Worm (Caenorhabditis elegans) whole organism, L3 larva: Measurements from ENCODE around the gene cap-1.

ENCODE experiments used
- ZK546.5 ChIP-seq: sonication (generic microtip); optimal IDR thresholded peaks from 2 replicates; lab custom pipeline; 2017; ENCODE audit warnings: missing biosample characterization, missing genetic modification characterization
- ama-1 ChIP-seq: fragments of 150-350 bp; optimal IDR thresholded peaks from 2 replicates; lab custom pipeline; 2018
- ceh-16 ChIP-seq: sonication (generic microtip); optimal IDR thresholded peaks from 2 replicates; lab custom pipeline; 2017; ENCODE audit warnings: missing biosample characterization, missing genetic modification characterization
- ceh-82 ChIP-seq: fragments of 150-350 bp; optimal IDR thresholded peaks from 2 replicates; lab custom pipeline; 2014; ENCODE audit warnings: missing biosample characterization, missing genetic modification characterization
- daf-12 ChIP-seq: fragments of 150-350 bp; optimal IDR thresholded peaks from 2 replicates; lab custom pipeline; 2014; ENCODE audit warnings: missing biosample characterization, missing genetic modification reagents, missing genetic modification characterization
- egl-27 ChIP-seq: sonication (generic microtip); optimal IDR thresholded peaks from 4 replicates; lab custom pipeline; 2017; ENCODE audit warnings: missing biosample characterization, missing genetic modification reagents, missing genetic modification characterization
- egl-5 ChIP-seq: fragments of 150-350 bp; optimal IDR thresholded peaks from 2 replicates; lab custom pipeline; 2017; ENCODE audit warnings: missing biosample characterization, missing genetic modification reagents, missing genetic modification characterization, inconsistent platforms
- elt-1 ChIP-seq: fragments of 150-350 bp; optimal IDR thresholded peaks from 2 replicates; lab custom pipeline; 2014; ENCODE audit warnings: missing biosample characterization, missing genetic modification characterization
- elt-2 ChIP-seq: sonication (generic microtip); optimal IDR thresholded peaks from 2 replicates; lab custom pipeline; 2016; ENCODE audit warnings: missing genetic modification reagents, mild to moderate bottlenecking, missing genetic modification characterization, missing compliant biosample characterization
- elt-3 ChIP-seq, 3 experiments: fragments of 150-350 bp in 1 of 3; sonication (generic microtip) in 2 of 3; optimal IDR thresholded peaks; 2 replicates in 2 of 3; 4 replicates in 1 of 3; lab custom pipeline; 2014 to 2017; ENCODE audit warnings: missing biosample characterization in 3 of 3, missing genetic modification characterization in 3 of 3
- eor-1 ChIP-seq, 2 experiments: fragments of 150-350 bp; optimal IDR thresholded peaks; 2 replicates each; lab custom pipeline; 2014 to 2018; ENCODE audit warnings: missing biosample characterization in 2 of 2, missing genetic modification characterization in 2 of 2
- fkh-10 ChIP-seq: sonication (generic microtip); optimal IDR thresholded peaks from 2 replicates; lab custom pipeline; 2017; ENCODE audit warnings: missing biosample characterization, missing genetic modification reagents, missing genetic modification characterization
- hmg-11 ChIP-seq: sonication (generic microtip); optimal IDR thresholded peaks from 2 replicates; lab custom pipeline; 2016; ENCODE audit warnings: missing genetic modification characterization, missing compliant biosample characterization
- jun-1 ChIP-seq: fragments of 150-350 bp; optimal IDR thresholded peaks from 2 replicates; lab custom pipeline; 2014; ENCODE audit warnings: missing biosample characterization, missing genetic modification reagents, missing genetic modification characterization
- lin-15B ChIP-seq: fragments of 150-350 bp; optimal IDR thresholded peaks from 2 replicates; lab custom pipeline; 2014; ENCODE audit warnings: missing biosample characterization, missing genetic modification characterization
- lin-39 ChIP-seq: fragments of 150-350 bp; optimal IDR thresholded peaks from 2 replicates; lab custom pipeline; 2018; ENCODE audit warnings: missing biosample characterization, missing genetic modification reagents, missing genetic modification characterization
- mdl-1 ChIP-seq: fragments of 150-350 bp; optimal IDR thresholded peaks from 2 replicates; lab custom pipeline; 2014; ENCODE audit warnings: missing biosample characterization, missing genetic modification characterization
- mml-1 ChIP-seq: fragments of 150-350 bp; sonication (generic microtip); optimal IDR thresholded peaks from 3 replicates; lab custom pipeline; 2014; ENCODE audit warnings: missing biosample characterization, missing genetic modification characterization
- nfya-1 ChIP-seq: sonication (generic microtip); optimal IDR thresholded peaks from 2 replicates; lab custom pipeline; 2017; ENCODE audit warnings: missing genetic modification characterization, mild to moderate bottlenecking, missing compliant biosample characterization, antibody characterized with exemption, moderate library complexity; ENCODE audit not compliant: insufficient read depth
- nhr-11 ChIP-seq: fragments of 150-350 bp; optimal IDR thresholded peaks from 2 replicates; lab custom pipeline; 2014; ENCODE audit warnings: missing biosample characterization, missing genetic modification characterization
- nhr-23 ChIP-seq: fragments of 150-350 bp; optimal IDR thresholded peaks from 2 replicates; lab custom pipeline; 2014; ENCODE audit warnings: missing biosample characterization, missing genetic modification reagents, missing genetic modification characterization
- nhr-28 ChIP-seq: fragments of 150-350 bp; optimal IDR thresholded peaks from 2 replicates; lab custom pipeline; 2014; ENCODE audit warnings: missing biosample characterization, missing genetic modification characterization
- nhr-43 ChIP-seq: sonication (generic microtip); optimal IDR thresholded peaks from 2 replicates; lab custom pipeline; 2016; ENCODE audit warnings: mild to moderate bottlenecking, missing genetic modification characterization, missing compliant biosample characterization; ENCODE audit not compliant: poor library complexity, severe bottlenecking
- nhr-67 ChIP-seq: fragments of 150-350 bp; optimal IDR thresholded peaks from 2 replicates; lab custom pipeline; 2014; ENCODE audit warnings: missing biosample characterization, missing genetic modification characterization
- nhr-77 ChIP-seq: fragments of 150-350 bp; optimal IDR thresholded peaks from 2 replicates; lab custom pipeline; 2014; ENCODE audit warnings: missing biosample characterization, missing genetic modification characterization
- pha-4 ChIP-seq: fragments of 150-350 bp; optimal IDR thresholded peaks from 2 replicates; lab custom pipeline; 2014; ENCODE audit warnings: missing biosample characterization, missing genetic modification reagents, missing genetic modification characterization
- pqm-1 ChIP-seq: fragments of 150-350 bp; optimal IDR thresholded peaks from 2 replicates; lab custom pipeline; 2017; ENCODE audit warnings: missing biosample characterization, missing genetic modification characterization, inconsistent platforms
- sea-2 ChIP-seq: fragments of 150-350 bp; sonication (generic microtip); optimal IDR thresholded peaks from 4 replicates; lab custom pipeline; 2014; ENCODE audit warnings: missing biosample characterization, missing genetic modification reagents, missing genetic modification characterization
- skn-1 ChIP-seq: fragments of 150-350 bp; optimal IDR thresholded peaks from 2 replicates; lab custom pipeline; 2014; ENCODE audit warnings: missing biosample characterization, missing genetic modification characterization
- snpc-4 ChIP-seq: fragments of 150-350 bp; optimal IDR thresholded peaks from 2 replicates; lab custom pipeline; 2014; ENCODE audit warnings: missing biosample characterization, missing genetic modification characterization
- tbx-2 ChIP-seq: sonication (generic microtip); optimal IDR thresholded peaks from 2 replicates; lab custom pipeline; 2016; ENCODE audit warnings: mild to moderate bottlenecking, missing genetic modification characterization, missing compliant biosample characterization
- unc-62 ChIP-seq: fragments of 150-350 bp; sonication (generic microtip); optimal IDR thresholded peaks from 4 replicates; lab custom pipeline; 2014; ENCODE audit warnings: missing biosample characterization, missing genetic modification reagents, missing genetic modification characterization
- ztf-11 ChIP-seq: fragments of 150-350 bp; optimal IDR thresholded peaks from 2 replicates; lab custom pipeline; 2014; ENCODE audit warnings: missing biosample characterization, missing genetic modification characterization

Gene cap-1

DNA sequence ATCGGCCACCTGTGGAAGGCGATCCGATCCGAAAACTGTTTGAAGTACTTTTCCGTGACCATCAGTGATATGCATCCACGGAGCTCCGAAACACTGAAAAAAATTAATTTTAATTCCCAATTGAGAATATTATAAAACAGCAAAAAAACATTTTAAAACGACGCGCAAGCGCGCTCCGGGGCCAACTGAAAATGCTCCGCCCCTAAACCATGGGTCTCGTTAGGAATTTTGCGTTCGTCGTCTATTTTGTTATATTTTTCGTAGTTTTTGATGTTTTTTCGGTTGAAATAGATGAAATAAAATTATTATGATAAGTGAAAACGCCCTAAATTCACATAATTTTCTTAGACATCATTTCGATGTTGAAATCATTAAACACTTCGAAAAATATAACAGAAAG, 10.5 kb upstream of the cap-1 start:
- TF ChIP-seq unc-62 (GFP tag; lab: Kevin White, UChicago) = peak; percentile 48
- TF ChIP-seq nhr-43 (tag; lab: Kevin White, UChicago) = no peak
- TF ChIP-seq, all 47 proteins: peak for 1

- TF ChIP-seq pqm-1 (tag; lab: Kevin White, UChicago) = peak; percentile 51
- no peak for TF ChIP-seq ceh-82 (tag; lab: Kevin White, UChicago)
- TF ChIP-seq elt-2 = peak; percentile 63
- peak; percentile 9 for TF ChIP-seq pha-4 (tag; lab: Kevin White, UChicago)
These were observed 7.7 kb upstream of the cap-1 start, which contains the start of gene elo-3 for ce11 chrIV:7237668-7238214. TSS of gene elo-3 (plus strand) at chrIV:7237718.

ce11 chrIV:7236248-7236772, 6.3 kb upstream of the cap-1 start:
- TF ChIP-seq nhr-23 (tag; lab: Kevin White, UChicago) (peak; percentile 34), nhr-43 (tag; lab: Kevin White, UChicago) (peak; percentile 56), nhr-67 (tag; lab: Kevin White, UChicago) (no peak)

ce11 chrIV:7235382-7235917, 5.4 kb upstream of the cap-1 start:
- TF ChIP-seq jun-1 (tag; lab: Kevin White, UChicago) = peak; percentile 76
- TF ChIP-seq snpc-4 = peak; percentile 45
- TF ChIP-seq nhr-67 (tag; lab: Kevin White, UChicago) = no peak
- TF ChIP-seq egl-5 (tag; lab: Kevin White, UChicago) = peak; percentile 55
- peak; percentile 79 for TF ChIP-seq nfya-1
- peak; percentile 58 for TF ChIP-seq lin-39 (tag; lab: Kevin White, UChicago)
- TF ChIP-seq pqm-1 (tag; lab: Kevin White, UChicago) = peak; percentile 87
- no peak for TF ChIP-seq ztf-11 (tag; lab: Kevin White, UChicago)
- peak; percentile 79 for TF ChIP-seq hmg-11
- TF ChIP-seq pha-4 (tag; lab: Kevin White, UChicago) = peak; percentile 64
- peak; percentile 6 for TF ChIP-seq nhr-23 (tag; lab: Kevin White, UChicago)
- no peak for TF ChIP-seq eor-1 (tag; optimal IDR thresholded peaks at IDR 0.05; lab: Kevin White, UChicago)
- TF ChIP-seq elt-2 = peak; percentile 92
- peak; percentile 39 for TF ChIP-seq lin-15B (tag; lab: Kevin White, UChicago)
- peak; percentile 34 for TF ChIP-seq nhr-11
- no peak for TF ChIP-seq nhr-28 (tag; lab: Kevin White, UChicago)
- TF ChIP-seq mml-1 (tag; lab: Kevin White, UChicago) = no peak
- peak; percentile 44 for TF ChIP-seq tbx-2 (tag; lab: Kevin White, UChicago)
- no peak for TF ChIP-seq unc-62 (GFP tag; lab: Kevin White, UChicago)

- TF ChIP-seq elt-1 (peak; percentile 93), nhr-77 (tag; lab: Kevin White, UChicago) (no peak)
- TF ChIP-seq, all 47 proteins: peak for 1
These were observed 4.6 kb upstream of the cap-1 start for ce11 chrIV:7234623-7235022.

DNA sequence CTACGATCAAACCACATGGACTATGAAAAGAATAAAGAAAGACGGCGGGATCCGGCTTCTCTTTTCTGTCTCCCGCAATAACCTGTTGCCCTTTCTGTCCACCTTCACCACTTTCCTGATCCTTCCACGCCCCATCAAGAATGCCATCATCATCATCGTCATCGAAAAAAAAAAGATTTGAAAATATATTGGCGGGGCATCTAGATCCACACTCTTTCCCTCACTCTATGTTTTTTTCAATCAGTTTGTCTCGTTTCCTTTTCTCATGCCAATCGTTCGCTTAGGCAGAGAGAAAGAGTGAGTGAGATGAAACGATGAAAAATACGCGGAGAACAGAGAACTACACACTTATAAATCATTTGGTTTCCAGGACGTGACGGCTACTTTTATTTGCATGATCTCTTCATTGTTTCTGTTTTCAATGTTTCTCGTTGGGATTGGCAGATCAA, 3.6 kb upstream of the cap-1 start:
- TF ChIP-seq skn-1 (tag; lab: Kevin White, UChicago) (no peak), egl-5 (tag; lab: Kevin White, UChicago) (peak; percentile 57), unc-62 (GFP tag; lab: Kevin White, UChicago) (no peak), elt-3 (tag; optimal IDR thresholded peaks at IDR 0.05; lab: Kevin White, UChicago) (no peak), pqm-1 (tag; lab: Kevin White, UChicago) (no peak), fkh-10 (GFP tag; lab: Kevin White, UChicago) (no peak), nhr-11 (no peak), lin-39 (tag; lab: Kevin White, UChicago) (peak; percentile 7), pha-4 (tag; lab: Kevin White, UChicago) (no peak), daf-12 (tag; lab: Kevin White, UChicago) (no peak), egl-27 (no peak), ama-1 (lab: Kevin White, UChicago) (no peak), ceh-16 (tag; lab: Kevin White, UChicago) (no peak), ceh-82 (tag; lab: Kevin White, UChicago) (no peak), nhr-43 (tag; lab: Kevin White, UChicago) (peak; percentile 72), nhr-23 (tag; lab: Kevin White, UChicago) (no peak), snpc-4 (no peak), mdl-1 (tag; lab: Kevin White, UChicago) (no peak), nhr-77 (tag; lab: Kevin White, UChicago) (no peak), ZK546.5 (tag; lab: Kevin White, UChicago) (no peak), sea-2 (GFP tag; lab: Kevin White, UChicago) (no peak), tbx-2 (tag; lab: Kevin White, UChicago) (no peak), elt-2 (no peak), nfya-1 (peak; percentile 19), eor-1 (tag; optimal IDR thresholded peaks at IDR 0.05; lab: Kevin White, UChicago) (no peak), hmg-11 (no peak), jun-1 (tag; lab: Kevin White, UChicago) (no peak)
